4 worm cellular contexts compared by ENCODE assay signal in the genomic region with DNA sequence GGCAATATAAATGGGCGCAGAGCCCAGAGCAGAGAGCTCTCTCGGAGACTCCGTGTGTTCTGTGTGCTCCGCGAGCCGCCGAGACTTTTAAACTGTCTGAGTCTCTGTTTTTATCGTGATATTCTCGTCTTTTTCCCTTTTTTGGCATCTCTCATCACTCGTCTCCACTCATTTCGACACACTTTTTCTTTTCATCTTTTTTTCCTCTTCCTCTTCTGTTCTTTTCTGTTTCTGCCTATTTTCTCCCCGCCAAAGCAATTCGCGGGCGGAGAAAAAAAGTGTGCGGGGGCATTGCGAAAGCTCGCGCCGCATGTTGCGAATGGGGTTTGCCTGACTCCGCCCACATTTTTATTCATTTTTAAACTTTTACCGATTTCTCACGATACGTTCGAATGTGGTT.
A peak's percentile ranks its signal among the peaks of the same experiment; 100 is the strongest.
TF ChIP-seq lines count a peak whose summit lies in the region.

No protein-coding gene starts in this region.

TF ChIP-seq in whole organism, L2 larva, 48 proteins besides CTCF, POLR2A, EP300 and RAD21 (continued from another document):
- TF ChIP-seq fos-1 (tag; optimal IDR thresholded peaks at IDR 0.05; lab: Kevin White, UChicago): peak; percentile 77
- TF ChIP-seq nhr-237 (tag; optimal IDR thresholded peaks at IDR 0.05; lab: Kevin White, UChicago): peak; percentile 56
- no peak for TF ChIP-seq dmd-4 (tag; optimal IDR thresholded peaks at IDR 0.05; lab: Kevin White, UChicago)
- TF ChIP-seq lsy-2 (tag; optimal IDR thresholded peaks at IDR 0.05; lab: Kevin White, UChicago): peak; percentile 64 to 84
- peak; percentile 88 for TF ChIP-seq gmeb-1 (tag; optimal IDR thresholded peaks at IDR 0.05; lab: Kevin White, UChicago)
- TF ChIP-seq egl-27 (tag; optimal IDR thresholded peaks at IDR 0.05; lab: Kevin White, UChicago): peak; percentile 81
- TF ChIP-seq unc-62 (GFP tag; optimal IDR thresholded peaks at IDR 0.05; lab: Kevin White, UChicago): no peak
- no peak for TF ChIP-seq lin-39 (tag; optimal IDR thresholded peaks at IDR 0.05; lab: Kevin White, UChicago)
- TF ChIP-seq sem-4 (tag; optimal IDR thresholded peaks at IDR 0.05; lab: Kevin White, UChicago): peak; percentile 77
- no peak for TF ChIP-seq mbf-1 (tag; optimal IDR thresholded peaks at IDR 0.05; lab: Kevin White, UChicago)
- peak; percentile 65 for TF ChIP-seq ztf-11 (tag; optimal IDR thresholded peaks at IDR 0.05; lab: Kevin White, UChicago)
- no peak for TF ChIP-seq aly-2 (tag; optimal IDR thresholded peaks at IDR 0.05; lab: Kevin White, UChicago)
- peak; percentile 83 for TF ChIP-seq sma-3 (GFP tag; optimal IDR thresholded peaks at IDR 0.05; lab: Kevin White, UChicago)
- peak; percentile 31 for TF ChIP-seq blmp-1 (tag; optimal IDR thresholded peaks at IDR 0.05; lab: Kevin White, UChicago; ENCODE audit: insufficient read depth)
- peak; percentile 82 for TF ChIP-seq nhr-129 (tag; optimal IDR thresholded peaks at IDR 0.05; lab: Kevin White, UChicago)
- peak; percentile 82 for TF ChIP-seq sma-9 (GFP tag; optimal IDR thresholded peaks at IDR 0.05; lab: Kevin White, UChicago)
- TF ChIP-seq sma-9 (tag; optimal IDR thresholded peaks at IDR 0.05; lab: Kevin White, UChicago): no peak
- peak; percentile 49 for TF ChIP-seq nhr-6 (tag; optimal IDR thresholded peaks at IDR 0.05; lab: Kevin White, UChicago)
- TF ChIP-seq unc-39 (tag; optimal IDR thresholded peaks at IDR 0.05; lab: Kevin White, UChicago): no peak
- no peak for TF ChIP-seq elt-3 (tag; optimal IDR thresholded peaks at IDR 0.05; lab: Kevin White, UChicago)
- TF ChIP-seq ztf-4 (tag; optimal IDR thresholded peaks at IDR 0.05; lab: Kevin White, UChicago): peak; percentile 77
- TF ChIP-seq ZK546.5 (tag; optimal IDR thresholded peaks at IDR 0.05; lab: Kevin White, UChicago): peak; percentile 22
- no peak for TF ChIP-seq R02D3.7 (tag; optimal IDR thresholded peaks at IDR 0.05; lab: Kevin White, UChicago)
- no peak for TF ChIP-seq elt-1 (tag; optimal IDR thresholded peaks at IDR 0.05; lab: Kevin White, UChicago)
- TF ChIP-seq alr-1 (tag; optimal IDR thresholded peaks at IDR 0.05; lab: Kevin White, UChicago): no peak
- peak; percentile 30 for TF ChIP-seq ceh-16 (tag; optimal IDR thresholded peaks at IDR 0.05; lab: Kevin White, UChicago)
- no peak for TF ChIP-seq nhr-23 (tag; optimal IDR thresholded peaks at IDR 0.05; lab: Kevin White, UChicago)

TF ChIP-seq in whole organism, L4 larva, 104 proteins besides CTCF, POLR2A, EP300 and RAD21 (continued from another document and continues in another):
- peak; percentile 59 for TF ChIP-seq ama-1 (optimal IDR thresholded peaks at IDR 0.05; lab: Kevin White, UChicago)
- no peak for TF ChIP-seq lin-15B (tag; optimal IDR thresholded peaks at IDR 0.05; lab: Kevin White, UChicago)
- peak; percentile 3 for TF ChIP-seq attf-4 (tag; optimal IDR thresholded peaks at IDR 0.05; lab: Kevin White, UChicago)
- 0 out of 2 replicates have a peak, but pooled peaks have one; percentile 36 for TF ChIP-seq F26F4.8 (GFP tag; conservative IDR thresholded peaks at IDR 0.05; lab: Robert Waterston, UW)
- TF ChIP-seq cey-2 (tag; optimal IDR thresholded peaks at IDR 0.05; lab: Kevin White, UChicago; ENCODE audit: borderline replicate concordance, insufficient read depth): no peak
- no peak for TF ChIP-seq nhr-237 (tag; optimal IDR thresholded peaks at IDR 0.05; lab: Kevin White, UChicago)
- peak; percentile 87 for TF ChIP-seq lin-38 (GFP tag; IDR thresholded peaks at IDR 0.05; lab: Robert Waterston, UW)
- peak; percentile 38 for TF ChIP-seq ces-1 (GFP tag; optimal IDR thresholded peaks at IDR 0.05; lab: Kevin White, UChicago)
- TF ChIP-seq F44E2.7 (GFP tag; IDR thresholded peaks at IDR 0.05; lab: Robert Waterston, UW): 0 out of 2 replicates have a peak, but pooled peaks have one; percentile 37
- TF ChIP-seq mxl-3 (GFP tag; optimal IDR thresholded peaks at IDR 0.05; lab: Kevin White, UChicago): peak; percentile 68
- TF ChIP-seq Y75B8A.6 (GFP tag; IDR thresholded peaks at IDR 0.05; lab: Robert Waterston, UW): no peak
- peak; percentile 90 for TF ChIP-seq fkh-10 (GFP tag; optimal IDR thresholded peaks at IDR 0.05; lab: Kevin White, UChicago)
- peak; percentile 87 for TF ChIP-seq hlh-11 (tag; optimal IDR thresholded peaks at IDR 0.05; lab: Kevin White, UChicago)
- TF ChIP-seq dmd-6 (GFP tag; IDR thresholded peaks at IDR 0.05; lab: Robert Waterston, UW): peak; percentile 61
- peak; percentile 36 for TF ChIP-seq sdz-12 (GFP tag; optimal IDR thresholded peaks at IDR 0.05; lab: Kevin White, UChicago)
- TF ChIP-seq zfp-3 (GFP tag; conservative IDR thresholded peaks at IDR 0.05; lab: Robert Waterston, UW): peak; percentile 54; the same call in 1 of the 2 replicates
- TF ChIP-seq madf-5 (GFP tag; IDR thresholded peaks at IDR 0.05; lab: Robert Waterston, UW): peak in 1 of 2 experiments; percentile 64; a peak in 1 of 4 replicates
- 0 out of 2 replicates have a peak, but pooled peaks have one; percentile 53 for TF ChIP-seq D1046.2 (GFP tag; IDR thresholded peaks at IDR 0.05; lab: Robert Waterston, UW)
- peak; percentile 72 for TF ChIP-seq nhr-48 (tag; optimal IDR thresholded peaks at IDR 0.05; lab: Kevin White, UChicago)
- peak; percentile 72 for TF ChIP-seq F49E8.2 (tag; optimal IDR thresholded peaks at IDR 0.05; lab: Kevin White, UChicago; ENCODE audit: borderline replicate concordance)
- TF ChIP-seq spr-1 (tag; optimal IDR thresholded peaks at IDR 0.05; lab: Kevin White, UChicago): peak; percentile 75
- peak; percentile 51; the same call in 1 of the 2 replicates for TF ChIP-seq vab-7 (GFP tag; IDR thresholded peaks at IDR 0.05; lab: Robert Waterston, UW)
- peak; percentile 88 for TF ChIP-seq rbr-2 (tag; optimal IDR thresholded peaks at IDR 0.05; lab: Kevin White, UChicago)
- no peak for TF ChIP-seq R02D3.7 (tag; optimal IDR thresholded peaks at IDR 0.05; lab: Kevin White, UChicago)
- peak; percentile 20 to 84 for TF ChIP-seq hif-1 (tag; optimal IDR thresholded peaks at IDR 0.05; lab: Kevin White, UChicago)
- TF ChIP-seq lir-3 (tag; optimal IDR thresholded peaks at IDR 0.05; lab: Kevin White, UChicago): no peak
- no peak for TF ChIP-seq nhr-111 (GFP tag; optimal IDR thresholded peaks at IDR 0.05; lab: Kevin White, UChicago)
- peak; percentile 84 for TF ChIP-seq nhr-11 (tag; optimal IDR thresholded peaks at IDR 0.05; lab: Kevin White, UChicago)
- TF ChIP-seq duxl-1 (tag; optimal IDR thresholded peaks at IDR 0.05; lab: Kevin White, UChicago; ENCODE audit: poor library complexity): peak; percentile 61
- no peak for TF ChIP-seq lim-7 (GFP tag; IDR thresholded peaks at IDR 0.05; lab: Robert Waterston, UW)
- no peak for TF ChIP-seq tag-97 (GFP tag; IDR thresholded peaks at IDR 0.05; lab: Robert Waterston, UW)
- peak; percentile 36 for TF ChIP-seq nhr-10 (tag; optimal IDR thresholded peaks at IDR 0.05; lab: Kevin White, UChicago)

TF ChIP-seq in whole organism, late embryonic, 69 proteins besides CTCF, POLR2A, EP300 and RAD21 (continued from another document and continues in another):
- TF ChIP-seq syd-9 (tag; optimal IDR thresholded peaks at IDR 0.05; lab: Kevin White, UChicago) (peak; percentile 73), pat-9 (tag; optimal IDR thresholded peaks at IDR 0.05; lab: Kevin White, UChicago) (peak; percentile 73), dmd-4 (tag; optimal IDR thresholded peaks at IDR 0.05; lab: Kevin White, UChicago; ENCODE audit: borderline replicate concordance) (peak; percentile 84), odd-2 (tag; optimal IDR thresholded peaks at IDR 0.05; lab: Kevin White, UChicago) (peak; percentile 66), elt-2 (tag; optimal IDR thresholded peaks at IDR 0.05; lab: Kevin White, UChicago) (peak; percentile 92), nfya-1 (tag; optimal IDR thresholded peaks at IDR 0.05; lab: Kevin White, UChicago) (peak; percentile 89), ceh-30 (tag; optimal IDR thresholded peaks at IDR 0.05; lab: Kevin White, UChicago) (no peak), zip-5 (tag; optimal IDR thresholded peaks at IDR 0.05; lab: Kevin White, UChicago) (peak; percentile 50), mec-3 (tag; optimal IDR thresholded peaks at IDR 0.05; lab: Kevin White, UChicago; ENCODE audit: borderline replicate concordance) (no peak), ceh-34 (tag; optimal IDR thresholded peaks at IDR 0.05; lab: Kevin White, UChicago) (peak; percentile 86), tbx-2 (tag; optimal IDR thresholded peaks at IDR 0.05; lab: Kevin White, UChicago) (peak; percentile 95), ceh-24 (tag; optimal IDR thresholded peaks at IDR 0.05; lab: Kevin White, UChicago) (peak; percentile 57), K09A11.1 (tag; optimal IDR thresholded peaks at IDR 0.05; lab: Kevin White, UChicago; ENCODE audit: insufficient read depth) (peak; percentile 83), Y22D7AL.16 (tag; optimal IDR thresholded peaks at IDR 0.05; lab: Kevin White, UChicago) (peak; percentile 58), unc-42 (tag; optimal IDR thresholded peaks at IDR 0.05; lab: Kevin White, UChicago) (peak; percentile 79), K02D7.2 (tag; optimal IDR thresholded peaks at IDR 0.05; lab: Kevin White, UChicago) (peak; percentile 78), ceh-18 (tag; optimal IDR thresholded peaks at IDR 0.05; lab: Kevin White, UChicago) (peak; percentile 92), C38D4.7 (GFP tag; optimal IDR thresholded peaks at IDR 0.05; lab: Kevin White, UChicago) (peak; percentile 65), nhr-11 (tag; optimal IDR thresholded peaks at IDR 0.05; lab: Kevin White, UChicago) (no peak), ahr-1 (tag; optimal IDR thresholded peaks at IDR 0.05; lab: Kevin White, UChicago) (peak; percentile 17), madf-2 (tag; optimal IDR thresholded peaks at IDR 0.05; lab: Kevin White, UChicago) (peak; percentile 78), ceh-31 (tag; optimal IDR thresholded peaks at IDR 0.05; lab: Kevin White, UChicago) (peak; percentile 92), unc-3 (GFP tag; conservative IDR thresholded peaks at IDR 0.05; lab: Robert Waterston, UW) (peak; percentile 74), unc-3 (tag; optimal IDR thresholded peaks at IDR 0.05; lab: Kevin White, UChicago) (peak; percentile 75), F13H6.1 (tag; optimal IDR thresholded peaks at IDR 0.05; lab: Kevin White, UChicago) (peak; percentile 86), sox-4 (tag; optimal IDR thresholded peaks at IDR 0.05; lab: Kevin White, UChicago) (peak; percentile 85), ceh-45 (GFP tag; IDR thresholded peaks at IDR 0.05; lab: Robert Waterston, UW) (no peak), che-1 (tag; optimal IDR thresholded peaks at IDR 0.05; lab: Kevin White, UChicago) (peak; percentile 79), gmeb-2 (tag; optimal IDR thresholded peaks at IDR 0.05; lab: Kevin White, UChicago) (peak; percentile 69), npax-4 (tag; optimal IDR thresholded peaks at IDR 0.05; lab: Kevin White, UChicago) (peak; percentile 54), pha-4 (tag; optimal IDR thresholded peaks at IDR 0.05; lab: Kevin White, UChicago) (no peak), tbx-7 (tag; optimal IDR thresholded peaks at IDR 0.05; lab: Kevin White, UChicago) (peak; percentile 44), ceh-14 (tag; optimal IDR thresholded peaks at IDR 0.05; lab: Kevin White, UChicago) (peak; percentile 92), unc-86 (tag; optimal IDR thresholded peaks at IDR 0.05; lab: Kevin White, UChicago) (peak; percentile 75), fkh-6 (tag; optimal IDR thresholded peaks at IDR 0.05; lab: Kevin White, UChicago) (peak; percentile 81), hlh-13 (GFP tag; optimal IDR thresholded peaks at IDR 0.05; lab: Kevin White, UChicago) (no peak), hlh-30 (tag; optimal IDR thresholded peaks at IDR 0.05; lab: Kevin White, UChicago; ENCODE audit: insufficient read depth) (no peak)

TF ChIP-seq in whole organism, mixed stage, embryonic, 35 proteins besides CTCF, POLR2A, EP300 and RAD21 (continued from another document):
- TF ChIP-seq blmp-1 (tag; optimal IDR thresholded peaks at IDR 0.05; lab: Kevin White, UChicago) (peak; percentile 81), nhr-28 (tag; optimal IDR thresholded peaks at IDR 0.05; lab: Kevin White, UChicago) (peak; percentile 36), mls-2 (tag; optimal IDR thresholded peaks at IDR 0.05; lab: Kevin White, UChicago) (peak; percentile 94), bed-3 (GFP tag; optimal IDR thresholded peaks at IDR 0.05; lab: Kevin White, UChicago) (peak; percentile 69), ztf-11 (tag; optimal IDR thresholded peaks at IDR 0.05; lab: Kevin White, UChicago) (peak; percentile 65), ces-1 (GFP tag; optimal IDR thresholded peaks at IDR 0.05; lab: Kevin White, UChicago) (peak; percentile 76), ceh-39 (tag; optimal IDR thresholded peaks at IDR 0.05; lab: Kevin White, UChicago) (no peak), zip-8 (tag; optimal IDR thresholded peaks at IDR 0.05; lab: Kevin White, UChicago) (no peak), flh-1 (GFP tag; optimal IDR thresholded peaks at IDR 0.05; lab: Kevin White, UChicago) (peak; percentile 8)
